Worm (Caenorhabditis elegans) whole organism, L2 larva: ENCODE measurements around the gene F28C6.9.

Experiments used
- aly-2 ChIP-seq: fragments of 150-350 bp; optimal IDR thresholded peaks from 2 replicates; lab custom pipeline; 2014; ENCODE audit warnings: missing biosample characterization, missing genetic modification characterization
- ama-1 ChIP-seq: fragments of 150-350 bp; optimal IDR thresholded peaks from 2 replicates; lab custom pipeline; 2018; ENCODE audit warnings: inconsistent platforms
- blmp-1 ChIP-seq: sonication (generic microtip); optimal IDR thresholded peaks from 2 replicates; lab custom pipeline; 2017; ENCODE audit warnings: missing genetic modification characterization, mild to moderate bottlenecking, missing compliant biosample characterization, antibody characterized with exemption, moderate library complexity; ENCODE audit not compliant: insufficient read depth
- nhr-25 ChIP-seq: fragments of 150-350 bp; sonication (generic microtip); optimal IDR thresholded peaks from 3 replicates; lab custom pipeline; 2014; ENCODE audit warnings: missing biosample characterization, missing genetic modification characterization
- skn-1 ChIP-seq: sonication (generic microtip); optimal IDR thresholded peaks from 2 replicates; lab custom pipeline; 2017; ENCODE audit warnings: missing biosample characterization, missing genetic modification characterization
- unc-39 ChIP-seq: fragments of 150-350 bp; optimal IDR thresholded peaks from 2 replicates; lab custom pipeline; 2014; ENCODE audit warnings: missing biosample characterization, missing genetic modification characterization

DNA sequence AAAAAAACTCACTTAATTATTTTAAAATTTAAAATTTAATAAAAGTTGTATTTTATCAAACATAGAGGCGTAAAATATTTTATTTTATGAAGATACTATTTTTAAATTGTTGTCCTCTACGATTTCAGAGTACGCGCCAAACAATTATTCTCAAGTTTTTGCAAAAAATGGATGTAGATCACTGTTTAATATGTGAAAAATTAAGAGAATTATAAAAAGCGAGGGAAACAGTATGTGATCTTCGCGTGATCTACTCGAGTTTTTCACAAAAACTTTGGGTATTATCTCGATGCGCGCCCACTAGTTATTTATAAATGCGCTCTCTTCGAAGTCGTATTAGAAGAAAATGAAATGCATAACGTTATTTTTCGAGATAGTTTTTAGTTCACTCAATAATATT, 38.9 kb upstream of the F28C6.9 start:
- no peak for TF ChIP-seq skn-1 (tag; lab: Kevin White, UChicago)
- TF ChIP-seq nhr-25: no peak
- TF ChIP-seq blmp-1 (tag; lab: Kevin White, UChicago): no peak
- TF ChIP-seq ama-1 (lab: Kevin White, UChicago): no peak
- TF ChIP-seq aly-2: no peak
- no peak for TF ChIP-seq unc-39
